Fruit fly (Drosophila melanogaster) whole organism, prepupa: ENCODE results near the gene rump.

Experiments
- Blimp-1 ChIP-seq: fragments of 200-800 bp; sonication (Bioruptor generic); optimal IDR thresholded peaks from 3 replicates; lab custom pipeline; 2017; ENCODE audit warnings: missing biosample characterization, missing genetic modification characterization, mild to moderate bottlenecking, moderate library complexity, missing genetic modification reagents
- CG34406 ChIP-seq: fragments of 200-800 bp; sonication (Bioruptor generic); optimal IDR thresholded peaks from 3 replicates; lab custom pipeline; 2016; ENCODE audit warnings: missing biosample characterization, missing genetic modification characterization
- achi ChIP-seq: fragments of 200-800 bp; sonication (Bioruptor generic); optimal IDR thresholded peaks from 3 replicates; lab custom pipeline; 2016; ENCODE audit warnings: missing biosample characterization, missing genetic modification characterization
- pdm3 ChIP-seq: fragments of 200-800 bp; sonication (Bioruptor generic); optimal IDR thresholded peaks from 3 replicates; lab custom pipeline; 2016; ENCODE audit warnings: missing biosample characterization, missing genetic modification characterization

DNA sequence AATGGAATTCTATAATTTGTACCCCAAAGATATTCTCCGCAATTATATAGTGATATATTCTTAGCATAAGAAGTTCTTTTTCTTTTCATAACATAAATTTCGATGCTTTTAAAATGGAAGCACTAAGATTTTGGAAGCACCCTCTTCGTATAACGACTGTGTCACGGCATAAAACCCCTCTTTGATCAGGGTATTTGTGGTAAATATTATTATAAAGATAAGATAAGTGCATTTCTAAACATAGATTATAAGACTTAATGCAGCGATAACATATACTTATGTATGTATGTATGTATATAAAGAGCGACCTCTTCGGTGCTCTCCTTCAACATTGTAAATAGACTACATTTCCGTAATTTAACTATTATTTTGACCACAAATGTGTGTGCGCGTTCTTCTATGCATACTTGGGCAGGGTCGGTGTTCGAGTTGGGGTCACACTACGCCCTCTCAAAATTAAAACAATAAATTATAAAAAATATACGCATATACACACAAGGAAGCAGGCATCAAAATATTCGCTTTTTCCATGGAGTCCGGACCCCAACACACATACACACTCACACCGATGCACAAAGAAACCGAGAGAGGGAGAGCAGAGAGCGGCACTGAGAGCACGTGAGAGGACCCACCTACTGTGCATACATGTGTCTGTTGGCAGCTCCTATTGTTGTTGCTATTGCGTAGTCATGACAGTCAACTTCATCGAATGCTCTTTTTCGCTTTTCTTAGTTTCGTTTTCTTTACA, 40.3 kb upstream of the rump start:
- TF ChIP-seq achi (GFP tag; lab: Kevin White, UChicago) (no peak), Blimp-1 (GFP tag; lab: Kevin White, UChicago) (no peak), CG34406 (no peak), pdm3 (GFP tag; lab: Kevin White, UChicago) (no peak)
